Worm (Caenorhabditis elegans): ENCODE data around the gene F26A1.9.

Gene F26A1.9

DNA sequence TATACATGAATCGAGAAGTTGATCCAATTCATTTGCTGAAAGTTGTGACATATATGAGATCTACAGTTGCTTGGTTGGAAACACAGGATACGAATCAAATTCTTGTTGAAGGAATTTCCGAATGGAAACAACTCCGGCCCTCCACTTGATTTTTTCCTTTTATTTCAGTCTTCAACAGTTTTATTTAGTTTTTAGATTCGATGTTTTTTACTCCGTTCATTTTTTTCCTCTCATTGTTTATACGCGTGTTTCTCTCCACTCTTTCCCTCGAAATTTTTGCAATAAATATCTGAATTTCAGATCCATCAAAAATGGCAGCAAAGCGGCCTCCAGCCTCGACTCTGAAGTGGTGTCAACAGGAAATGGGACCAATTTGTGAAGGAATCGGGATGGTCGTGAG lies 33.8 kb upstream of the F26A1.9 start, which contains the start of gene coq-8:
coq-8 (plus strand) TSS at position 301 of the 400 bp plus-strand sequence.
- no peak for TF ChIP-seq ets-5 (GFP tag; IDR thresholded peaks at IDR 0.05)
- no peak for TF ChIP-seq ceh-82 (tag; optimal IDR thresholded peaks at IDR 0.05)
- no peak for TF ChIP-seq lin-14 (GFP tag; optimal IDR thresholded peaks at IDR 0.05)
- no peak for TF ChIP-seq snpc-4 (tag; optimal IDR thresholded peaks at IDR 0.05)
- no peak for TF ChIP-seq ama-1 (optimal IDR thresholded peaks at IDR 0.05)
- TF ChIP-seq mep-1 (tag; optimal IDR thresholded peaks at IDR 0.05): no peak
- no peak for TF ChIP-seq ceh-8 (GFP tag; optimal IDR thresholded peaks at IDR 0.05)
- no peak for TF ChIP-seq tbx-2 (tag; optimal IDR thresholded peaks at IDR 0.05)
- no peak for TF ChIP-seq fkh-8 (tag; optimal IDR thresholded peaks at IDR 0.05)
- no peak for TF ChIP-seq aha-1 (tag; optimal IDR thresholded peaks at IDR 0.05)
- TF ChIP-seq mef-2 (tag; optimal IDR thresholded peaks at IDR 0.05): no peak
- TF ChIP-seq hlh-17 (GFP tag; optimal IDR thresholded peaks at IDR 0.05; ENCODE audit: borderline replicate concordance): no peak
- TF ChIP-seq unc-62 (GFP tag; optimal IDR thresholded peaks at IDR 0.05): no peak
- no peak for TF ChIP-seq nhr-237 (tag; optimal IDR thresholded peaks at IDR 0.05)
- TF ChIP-seq unc-130 (tag; optimal IDR thresholded peaks at IDR 0.05): no peak
- no peak for TF ChIP-seq mdl-1 (tag; optimal IDR thresholded peaks at IDR 0.05)

DNA sequence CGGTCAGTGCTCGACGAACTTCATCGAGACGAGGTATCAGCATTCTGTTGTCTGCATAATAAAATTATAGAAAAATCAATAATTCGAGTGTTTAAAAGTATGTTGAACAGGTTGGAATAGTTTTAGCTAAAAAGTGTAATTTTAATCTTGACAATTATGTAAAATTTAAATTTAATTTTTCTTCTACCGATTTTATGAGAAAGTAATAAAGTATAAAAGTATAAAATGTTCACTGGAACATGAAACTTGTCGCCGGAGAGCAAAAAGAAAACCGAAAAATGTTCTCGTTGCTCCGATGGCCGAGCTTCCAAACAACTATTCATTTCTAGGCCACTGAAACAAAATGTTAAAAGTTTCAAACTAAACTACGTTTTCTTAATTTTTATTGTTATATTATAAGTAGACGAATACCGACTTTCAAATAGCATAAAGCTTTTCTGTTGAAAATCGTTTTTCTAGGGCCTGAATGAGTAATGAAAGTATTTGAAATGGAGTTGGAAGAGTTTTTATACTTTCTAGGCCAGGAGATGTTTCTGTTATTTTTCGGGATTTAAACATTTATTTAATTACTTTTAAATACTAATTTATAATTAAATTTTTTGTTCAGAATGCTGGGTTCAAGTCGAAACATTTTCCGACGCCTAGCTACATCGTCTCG lies 32.5 kb upstream of the F26A1.9 start, which contains the start of the genes C35D10.10 and C35D10.5:
C35D10.10 (minus strand) TSS at position 51 of the 658 bp plus-strand sequence.
C35D10.5 (plus strand) TSS at position 608 of the 658 bp plus-strand sequence.
- no peak for TF ChIP-seq sox-4 (tag; optimal IDR thresholded peaks at IDR 0.05)
- TF ChIP-seq hlh-17 (GFP tag; optimal IDR thresholded peaks at IDR 0.05; ENCODE audit: borderline replicate concordance): no peak
- TF ChIP-seq skn-1 (tag; optimal IDR thresholded peaks at IDR 0.05): no peak
- peak; percentile 33 for TF ChIP-seq irx-1 (tag; optimal IDR thresholded peaks at IDR 0.05)
- no peak for TF ChIP-seq elt-2 (tag; optimal IDR thresholded peaks at IDR 0.05)
- no peak for TF ChIP-seq nhr-77 (tag; optimal IDR thresholded peaks at IDR 0.05)
- TF ChIP-seq aly-2 (tag; optimal IDR thresholded peaks at IDR 0.05): no peak
- TF ChIP-seq nhr-71 (tag; optimal IDR thresholded peaks at IDR 0.05): peak; percentile 34
- TF ChIP-seq elt-3 (tag; optimal IDR thresholded peaks at IDR 0.05): no peak
- peak; percentile 20 for TF ChIP-seq tbx-2 (tag; optimal IDR thresholded peaks at IDR 0.05)
- no peak for TF ChIP-seq lin-35 (GFP tag; optimal IDR thresholded peaks at IDR 0.05)
- no peak for TF ChIP-seq zag-1 (tag; optimal IDR thresholded peaks at IDR 0.05)
- TF ChIP-seq nhr-47 (tag; optimal IDR thresholded peaks at IDR 0.05): peak; percentile 42
- TF ChIP-seq dpl-1 (GFP tag; optimal IDR thresholded peaks at IDR 0.05): peak in 2 of 3 experiments; percentile 4 to 17
- TF ChIP-seq lin-39 (tag; optimal IDR thresholded peaks at IDR 0.05): no peak
- no peak for TF ChIP-seq nhr-11 (tag; optimal IDR thresholded peaks at IDR 0.05)
- no peak for TF ChIP-seq unc-130 (tag; optimal IDR thresholded peaks at IDR 0.05)
- no peak for TF ChIP-seq zip-4 (GFP tag; optimal IDR thresholded peaks at IDR 0.05)
- peak; percentile 81 for TF ChIP-seq ceh-90 (tag; optimal IDR thresholded peaks at IDR 0.05)
- no peak for TF ChIP-seq ama-1 (optimal IDR thresholded peaks at IDR 0.05)
- TF ChIP-seq unc-62 (GFP tag; optimal IDR thresholded peaks at IDR 0.05): no peak
- TF ChIP-seq sup-37 (GFP tag; optimal IDR thresholded peaks at IDR 0.05): no peak
- TF ChIP-seq nhr-90 (tag; optimal IDR thresholded peaks at IDR 0.05; ENCODE audit: poor library complexity): peak; percentile 48
- no peak for TF ChIP-seq nhr-237 (tag; optimal IDR thresholded peaks at IDR 0.05)
- no peak for TF ChIP-seq unc-98 (GFP tag; IDR thresholded peaks at IDR 0.05)
- TF ChIP-seq ceh-63 (GFP tag; optimal IDR thresholded peaks at IDR 0.05): no peak
- no peak for TF ChIP-seq ztf-4 (tag; optimal IDR thresholded peaks at IDR 0.05)
- peak; percentile 4 for TF ChIP-seq snu-23 (GFP tag; optimal IDR thresholded peaks at IDR 0.05)
- TF ChIP-seq nhr-12 (tag; optimal IDR thresholded peaks at IDR 0.05): no peak
- TF ChIP-seq xbp-1 (tag; optimal IDR thresholded peaks at IDR 0.05): no peak
- TF ChIP-seq efl-1 (optimal IDR thresholded peaks at IDR 0.05): no peak
- peak in 1 of 2 experiments; percentile 27 for TF ChIP-seq efl-1 (GFP tag; optimal IDR thresholded peaks at IDR 0.05 in 1 of 2)
- TF ChIP-seq swsn-7 (tag; optimal IDR thresholded peaks at IDR 0.05): no peak
- TF ChIP-seq pqm-1 (tag; optimal IDR thresholded peaks at IDR 0.05): no peak
- peak in 1 of 2 experiments; percentile 35 for TF ChIP-seq lsy-2 (tag; optimal IDR thresholded peaks at IDR 0.05)
- TF ChIP-seq egl-27 (tag; optimal IDR thresholded peaks at IDR 0.05): no peak
- peak; percentile 12 for TF ChIP-seq nhr-20 (tag; optimal IDR thresholded peaks at IDR 0.05)
- no peak for TF ChIP-seq ceh-88 (GFP tag; IDR thresholded peaks at IDR 0.05)
- no peak for TF ChIP-seq mdl-1 (tag; optimal IDR thresholded peaks at IDR 0.05)
- no peak for TF ChIP-seq F16B12.6 (tag; optimal IDR thresholded peaks at IDR 0.05)
- no peak for TF ChIP-seq aha-1 (tag; optimal IDR thresholded peaks at IDR 0.05)
- TF ChIP-seq lir-3 (tag; optimal IDR thresholded peaks at IDR 0.05; ENCODE audit: poor library complexity): peak; percentile 62

All from whole organism, L1 larva.